Fruit fly (Drosophila melanogaster) ovary, adult (tissue): Measurements from ENCODE around the gene CG31097.

Experiments used
- CG17801 ChIP-seq: fragments of 200-800 bp; optimal IDR thresholded peaks from 2 replicates; lab custom pipeline; 2019; ENCODE audit warnings: missing biosample characterization, mild to moderate bottlenecking, missing genetic modification characterization, moderate library complexity; ENCODE audit not compliant: partially characterized antibody

The CG31097 gene

dm6 chr3R:25309175-25309574 is 11.6 kb upstream of the CG31097 start:
- TF ChIP-seq CG17801 = no peak

- TF ChIP-seq CG17801 = no peak
Observed at dm6 chr3R:25308228-25308627, 10.7 kb upstream of the CG31097 start, which contains the start of gene CG10550. CG10550 (minus strand) TSS chr3R:25308391.

- TF ChIP-seq CG17801 = no peak
Observed at dm6 chr3R:25305822-25306544, 8.4 kb upstream of the CG31097 start.

dm6 chr3R:25303857-25304440 is 6.4 kb upstream of the CG31097 start, which contains the start of gene CG31436:
CG31436 (plus strand) TSS chr3R:25304137.
- TF ChIP-seq CG17801 = peak; percentile 3

dm6 chr3R:25302239-25302638 is 4.7 kb upstream of the CG31097 start, which contains the start of gene CG31370:
CG31370 (plus strand) TSS chr3R:25302464.
- TF ChIP-seq CG17801 = no peak

dm6 chr3R:25300575-25300974 is 3.0 kb upstream of the CG31097 start, which contains the start of gene CG13659:
CG13659 (plus strand) TSS chr3R:25300891.
- no peak for TF ChIP-seq CG17801

- no peak for TF ChIP-seq CG17801
Observed at dm6 chr3R:25299507-25299964, 2.0 kb upstream of the CG31097 start, which contains the start of gene CG31288. CG31288 (minus strand) TSS chr3R:25299557.

dm6 chr3R:25295320-25296020 is 2.1 kb downstream of the CG31097 start, which contains the start of gene CG31102:
CG31102 (minus strand) TSS chr3R:25295594.
- TF ChIP-seq CG17801 = no peak

- peak; percentile 90 for TF ChIP-seq CG17801
Observed at dm6 chr3R:25292864-25293284, 4.7 kb downstream of the CG31097 start, which contains the start of gene CG31098. CG31098 (minus strand) TSS chr3R:25292977.

- TF ChIP-seq CG17801 = no peak
Observed at dm6 chr3R:25289589-25289988, 8.0 kb downstream of the CG31097 start, which contains the start of gene CG11893. CG11893 (plus strand) TSS chr3R:25289889.

dm6 chr3R:25287128-25287527 is 10.4 kb downstream of the CG31097 start, which contains the start of gene CG13658:
CG13658 (plus strand) TSS chr3R:25287474.
- peak; percentile 40 for TF ChIP-seq CG17801

dm6 chr3R:25285173-25285572 is 12.4 kb downstream of the CG31097 start, which contains the start of gene CG31104:
CG31104 (plus strand) TSS chr3R:25285473.
- TF ChIP-seq CG17801 = no peak

- no peak for TF ChIP-seq CG17801
Observed at dm6 chr3R:25283209-25283670, 14.3 kb downstream of the CG31097 start, which contains the start of gene CG31300. CG31300 (plus strand) TSS chr3R:25283620.

- peak; percentile 29 for TF ChIP-seq CG17801
Observed at dm6 chr3R:25281165-25281564, 16.4 kb downstream of the CG31097 start, which contains the start of gene CG11892. CG11892 (plus strand) TSS chr3R:25281548.

dm6 chr3R:25279796-25280350 is 17.7 kb downstream of the CG31097 start, which contains the start of gene CG10514:
CG10514 (minus strand) TSS chr3R:25279846.
- no peak for TF ChIP-seq CG17801

- TF ChIP-seq CG17801 = no peak
Observed at dm6 chr3R:25277112-25277511, 20.5 kb downstream of the CG31097 start, which contains the start of gene CG10513. CG10513 (minus strand) TSS chr3R:25277212.
